Worm (Caenorhabditis elegans) whole organism, mixed stage, embryonic: Measurements from ENCODE around the gene ZC178.2.

Source experiments
- M03D4.4 ChIP-seq: sonication (generic microtip); optimal IDR thresholded peaks from 2 replicates; lab custom pipeline; 2017; ENCODE audit warnings: mild to moderate bottlenecking, missing genetic modification characterization, missing compliant biosample characterization
- bed-3 ChIP-seq: fragments of 200-800 bp; sonication (Bioruptor generic); optimal IDR thresholded peaks from 3 replicates; lab custom pipeline; 2018; ENCODE audit warnings: mild to moderate bottlenecking, missing genetic modification characterization, moderate library complexity, missing compliant biosample characterization
- blmp-1 ChIP-seq: fragments of 150-350 bp; optimal IDR thresholded peaks from 2 replicates; lab custom pipeline; 2014; ENCODE audit warnings: missing biosample characterization, missing genetic modification characterization
- ceh-39 ChIP-seq: fragments of 150-350 bp; optimal IDR thresholded peaks from 2 replicates; lab custom pipeline; 2014; ENCODE audit warnings: missing biosample characterization, missing genetic modification characterization
- ceh-43 ChIP-seq: fragments of 200-800 bp; sonication (Bioruptor generic); optimal IDR thresholded peaks from 2 replicates; lab custom pipeline; 2018; ENCODE audit warnings: mild to moderate bottlenecking, missing genetic modification characterization, moderate library complexity, missing compliant biosample characterization
- ceh-83 ChIP-seq: fragments of 200-800 bp; sonication (Bioruptor generic); optimal IDR thresholded peaks from 2 replicates; lab custom pipeline; 2018; ENCODE audit warnings: mild to moderate bottlenecking, missing genetic modification characterization, missing compliant biosample characterization
- ces-1 ChIP-seq: fragments of 150-350 bp; optimal IDR thresholded peaks from 2 replicates; lab custom pipeline; 2014; ENCODE audit warnings: missing biosample characterization, missing genetic modification reagents, missing genetic modification characterization
- cnd-1 ChIP-seq: fragments of 200-800 bp; sonication (Bioruptor generic); optimal IDR thresholded peaks from 2 replicates; lab custom pipeline; 2018; ENCODE audit warnings: mild to moderate bottlenecking, missing genetic modification characterization, missing compliant biosample characterization
- drap-1 ChIP-seq: fragments of 200-800 bp; sonication (Bioruptor generic); optimal IDR thresholded peaks from 3 replicates; lab custom pipeline; 2018; ENCODE audit warnings: mild to moderate bottlenecking, missing genetic modification characterization, missing compliant biosample characterization
- elt-1 ChIP-seq: sonication (generic microtip); optimal IDR thresholded peaks from 2 replicates; lab custom pipeline; 2017; ENCODE audit warnings: missing genetic modification characterization, mild to moderate bottlenecking, missing compliant biosample characterization, antibody characterized with exemption, moderate library complexity, borderline replicate concordance; ENCODE audit not compliant: insufficient read depth
- elt-3 ChIP-seq: fragments of 150-350 bp; optimal IDR thresholded peaks from 2 replicates; lab custom pipeline; 2014; ENCODE audit warnings: missing biosample characterization, missing genetic modification characterization
- flh-1 ChIP-seq: fragments of 200-800 bp; sonication (Bioruptor generic); optimal IDR thresholded peaks from 2 replicates; lab custom pipeline; 2018; ENCODE audit warnings: mild to moderate bottlenecking, missing genetic modification characterization, moderate library complexity, missing compliant biosample characterization
- hlh-1 ChIP-seq: fragments of 150-350 bp; optimal IDR thresholded peaks from 2 replicates; lab custom pipeline; 2014; ENCODE audit warnings: missing biosample characterization, missing genetic modification reagents, missing genetic modification characterization
- lin-13 ChIP-seq: fragments of 150-350 bp; optimal IDR thresholded peaks from 2 replicates; lab custom pipeline; 2014; ENCODE audit warnings: missing biosample characterization, missing genetic modification characterization
- lin-32 ChIP-seq: fragments of 200-800 bp; sonication (Bioruptor generic); optimal IDR thresholded peaks from 2 replicates; lab custom pipeline; 2018; ENCODE audit warnings: mild to moderate bottlenecking, missing genetic modification characterization, missing compliant biosample characterization
- lsy-2 ChIP-seq: fragments of 150-350 bp; optimal IDR thresholded peaks from 2 replicates; lab custom pipeline; 2014; ENCODE audit warnings: missing biosample characterization, missing genetic modification characterization
- mab-5 ChIP-seq: fragments of 150-350 bp; optimal IDR thresholded peaks from 2 replicates; lab custom pipeline; 2014; ENCODE audit warnings: missing biosample characterization, missing genetic modification characterization
- mep-1 ChIP-seq: fragments of 150-350 bp; optimal IDR thresholded peaks from 2 replicates; lab custom pipeline; 2017; ENCODE audit warnings: missing biosample characterization, missing genetic modification reagents, missing genetic modification characterization, inconsistent platforms
- mls-2 ChIP-seq: sonication (generic microtip); optimal IDR thresholded peaks from 2 replicates; lab custom pipeline; 2016; ENCODE audit warnings: mild to moderate bottlenecking, missing genetic modification characterization, moderate library complexity, missing compliant biosample characterization
- nhr-12 ChIP-seq: fragments of 150-350 bp; optimal IDR thresholded peaks from 2 replicates; lab custom pipeline; 2014; ENCODE audit warnings: missing biosample characterization, missing genetic modification characterization
- nhr-2 ChIP-seq: fragments of 150-350 bp; optimal IDR thresholded peaks from 2 replicates; lab custom pipeline; 2014; ENCODE audit warnings: missing biosample characterization, missing genetic modification characterization
- nhr-237 ChIP-seq: fragments of 150-350 bp; optimal IDR thresholded peaks from 2 replicates; lab custom pipeline; 2014; ENCODE audit warnings: missing biosample characterization, missing genetic modification characterization
- nhr-28 ChIP-seq: fragments of 150-350 bp; optimal IDR thresholded peaks from 2 replicates; lab custom pipeline; 2014; ENCODE audit warnings: missing biosample characterization, missing genetic modification characterization
- nhr-76 ChIP-seq: sonication (generic microtip); optimal IDR thresholded peaks from 2 replicates; lab custom pipeline; 2017; ENCODE audit warnings: missing biosample characterization, missing genetic modification characterization
- pha-4 ChIP-seq: fragments of 150-350 bp; optimal IDR thresholded peaks from 2 replicates; lab custom pipeline; 2018; ENCODE audit warnings: missing biosample characterization, missing genetic modification reagents, missing genetic modification characterization
- sem-2 ChIP-seq: fragments of 200-800 bp; sonication (Bioruptor generic); optimal IDR thresholded peaks from 2 replicates; lab custom pipeline; 2018; ENCODE audit warnings: mild to moderate bottlenecking, missing genetic modification characterization, missing compliant biosample characterization
- sptf-1 ChIP-seq: sonication (generic microtip); optimal IDR thresholded peaks from 2 replicates; lab custom pipeline; 2017; ENCODE audit warnings: mild to moderate bottlenecking, missing genetic modification characterization, moderate library complexity, missing compliant biosample characterization
- tbx-8 ChIP-seq: fragments of 200-800 bp; sonication (Bioruptor generic); optimal IDR thresholded peaks from 2 replicates; lab custom pipeline; 2018; ENCODE audit warnings: mild to moderate bottlenecking, missing genetic modification characterization, moderate library complexity, missing compliant biosample characterization
- unc-120 ChIP-seq: sonication (generic microtip); optimal IDR thresholded peaks from 2 replicates; lab custom pipeline; 2017; ENCODE audit warnings: missing genetic modification characterization, missing compliant biosample characterization; ENCODE audit not compliant: poor library complexity, severe bottlenecking
- zip-8 ChIP-seq: fragments of 150-350 bp; optimal IDR thresholded peaks from 2 replicates; lab custom pipeline; 2014; ENCODE audit warnings: missing biosample characterization, missing genetic modification characterization
- ztf-11 ChIP-seq: fragments of 150-350 bp; optimal IDR thresholded peaks from 2 replicates; lab custom pipeline; 2014; ENCODE audit warnings: missing biosample characterization, missing genetic modification characterization

The ZC178.2 gene

DNA sequence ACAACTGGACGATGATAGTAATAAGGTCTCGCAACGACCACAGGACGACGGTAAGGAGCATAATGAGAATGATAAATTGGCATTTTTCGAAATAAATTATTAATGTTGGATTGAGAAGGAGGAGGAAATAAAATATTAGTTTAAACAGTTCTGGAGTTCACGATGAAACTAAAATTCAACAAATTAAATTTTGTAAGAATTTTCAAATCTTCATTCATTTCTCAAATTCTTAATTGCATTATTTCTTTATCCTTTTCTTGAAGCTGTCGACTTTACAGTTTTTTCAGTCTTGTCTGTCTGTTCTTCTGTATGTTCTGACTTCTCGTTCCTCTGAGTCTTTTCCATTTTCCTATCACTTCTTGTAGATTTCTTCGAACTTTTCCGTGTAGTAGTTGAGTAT lies 25.0 kb downstream of the ZC178.2 start, which contains the start of gene ZC190.7:
ZC190.7 (minus strand) TSS at position 101 of the 400 bp plus-strand sequence.
- TF ChIP-seq ceh-43 (GFP tag; lab: Kevin White, UChicago): no peak
- TF ChIP-seq drap-1: no peak

DNA sequence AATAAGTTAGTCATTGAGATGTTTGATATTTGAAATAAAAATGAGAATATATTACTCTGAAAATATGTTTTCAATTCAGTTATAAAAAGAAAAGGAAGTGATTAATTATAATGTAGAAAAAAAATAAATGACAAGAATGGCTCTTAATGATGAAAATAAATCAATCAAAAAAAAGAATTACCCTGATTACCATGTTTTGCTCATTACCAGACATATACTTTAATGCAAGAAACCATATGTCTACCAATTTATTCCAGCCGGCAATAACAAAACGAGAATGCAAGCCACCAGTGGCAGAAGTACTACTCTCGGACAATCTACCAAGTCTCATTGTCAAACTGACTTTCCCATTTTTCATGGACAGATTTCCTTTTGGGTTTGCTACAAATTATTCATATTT lies 28.0 kb downstream of the ZC178.2 start:
- TF ChIP-seq ztf-11 (tag; lab: Kevin White, UChicago): no peak
- TF ChIP-seq cnd-1 (tag; lab: Kevin White, UChicago): no peak
- TF ChIP-seq nhr-2 (tag; lab: Kevin White, UChicago): no peak
- no peak for TF ChIP-seq lsy-2 (tag; lab: Kevin White, UChicago)
- TF ChIP-seq hlh-1: no peak
- TF ChIP-seq ceh-83 (GFP tag; lab: Kevin White, UChicago): no peak
- TF ChIP-seq nhr-76 (tag; lab: Kevin White, UChicago): no peak
- no peak for TF ChIP-seq nhr-12 (tag; lab: Kevin White, UChicago)
- TF ChIP-seq pha-4 (tag; lab: Kevin White, UChicago): no peak
- TF ChIP-seq bed-3 (GFP tag; lab: Kevin White, UChicago): no peak
- no peak for TF ChIP-seq mep-1 (tag; lab: Kevin White, UChicago)
- no peak for TF ChIP-seq mab-5 (tag; lab: Kevin White, UChicago)
- TF ChIP-seq sptf-1 (tag; lab: Kevin White, UChicago): no peak

DNA sequence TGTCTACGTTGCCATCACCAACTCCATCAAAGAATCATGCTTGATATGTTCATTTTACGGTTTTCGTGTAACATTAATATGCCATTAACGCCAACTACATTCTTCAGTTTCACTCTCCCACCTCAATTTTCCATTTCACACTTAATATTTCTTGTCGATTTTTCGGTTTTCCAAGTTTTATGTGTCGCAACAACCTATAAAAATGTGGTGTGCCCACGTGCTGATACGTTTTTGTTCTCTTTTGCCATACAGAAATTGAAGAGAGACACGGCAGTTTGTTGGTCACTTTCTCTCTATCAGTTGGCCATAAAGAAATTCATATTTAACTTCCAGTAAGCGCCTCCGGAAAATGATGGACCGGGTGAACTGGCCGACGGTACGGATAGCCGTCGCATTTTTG lies 29.1 kb downstream of the ZC178.2 start, which contains the start of gene cln-3.3:
cln-3.3 (plus strand) TSS at position 334 of the 400 bp plus-strand sequence.
- TF ChIP-seq ces-1 (GFP tag; lab: Kevin White, UChicago): no peak
- no peak for TF ChIP-seq lsy-2 (tag; lab: Kevin White, UChicago)
- no peak for TF ChIP-seq mep-1 (tag; lab: Kevin White, UChicago)
- no peak for TF ChIP-seq tbx-8 (GFP tag; lab: Kevin White, UChicago)
- no peak for TF ChIP-seq mls-2 (tag; lab: Kevin White, UChicago)
- no peak for TF ChIP-seq elt-1 (tag; lab: Kevin White, UChicago)

DNA sequence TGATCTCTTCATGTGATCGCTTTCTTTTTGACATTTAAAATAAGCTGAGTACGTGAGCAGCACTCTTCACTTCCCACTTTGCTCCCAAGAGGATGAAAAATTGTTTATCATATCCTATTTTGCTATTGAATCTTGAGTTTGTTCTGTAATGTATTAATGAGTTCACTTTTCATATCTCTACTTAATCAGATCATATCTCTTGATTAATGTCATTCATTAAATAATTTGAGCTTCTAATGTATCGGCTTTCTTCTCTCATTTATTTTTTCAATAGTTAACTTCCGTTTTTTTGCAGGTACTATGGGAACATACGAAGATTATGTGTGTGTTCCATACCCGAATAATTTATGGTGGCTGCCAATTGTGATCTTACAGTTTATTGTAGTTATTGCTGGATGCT lies 30.8 kb downstream of the ZC178.2 start, which contains the start of gene ZC190.2:
ZC190.2 (plus strand) TSS at position 301 of the 400 bp plus-strand sequence.
- no peak for TF ChIP-seq nhr-237
- no peak for TF ChIP-seq flh-1 (GFP tag; lab: Kevin White, UChicago)
- no peak for TF ChIP-seq mls-2 (tag; lab: Kevin White, UChicago)
- TF ChIP-seq zip-8 (tag; lab: Kevin White, UChicago): no peak
- no peak for TF ChIP-seq lin-13 (tag; lab: Kevin White, UChicago)
- no peak for TF ChIP-seq nhr-76 (tag; lab: Kevin White, UChicago)
- no peak for TF ChIP-seq mep-1 (tag; lab: Kevin White, UChicago)

DNA sequence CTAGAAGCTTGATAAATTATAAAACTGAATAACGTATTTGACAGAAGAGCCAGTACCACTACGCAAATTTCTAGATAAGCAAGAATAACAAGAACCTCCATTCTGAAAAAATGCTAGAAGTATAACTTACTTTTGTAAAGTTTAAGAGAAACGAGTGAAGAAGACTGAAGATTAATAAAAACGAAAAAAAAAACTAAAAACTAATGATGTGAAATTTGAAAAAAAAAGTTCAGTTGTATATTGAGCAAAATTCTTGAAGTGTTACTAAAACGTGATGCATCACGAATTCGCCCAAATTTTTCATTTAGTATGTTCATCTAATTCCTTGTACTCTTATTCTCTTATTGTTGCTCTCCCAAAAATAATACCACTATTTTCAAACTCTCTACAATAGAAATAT lies 34.6 kb downstream of the ZC178.2 start, which contains the start of gene ZC190.6:
ZC190.6 (minus strand) TSS at position 101 of the 400 bp plus-strand sequence.
- TF ChIP-seq nhr-76 (tag; lab: Kevin White, UChicago): no peak
- TF ChIP-seq, all 35 proteins: peak for 0

DNA sequence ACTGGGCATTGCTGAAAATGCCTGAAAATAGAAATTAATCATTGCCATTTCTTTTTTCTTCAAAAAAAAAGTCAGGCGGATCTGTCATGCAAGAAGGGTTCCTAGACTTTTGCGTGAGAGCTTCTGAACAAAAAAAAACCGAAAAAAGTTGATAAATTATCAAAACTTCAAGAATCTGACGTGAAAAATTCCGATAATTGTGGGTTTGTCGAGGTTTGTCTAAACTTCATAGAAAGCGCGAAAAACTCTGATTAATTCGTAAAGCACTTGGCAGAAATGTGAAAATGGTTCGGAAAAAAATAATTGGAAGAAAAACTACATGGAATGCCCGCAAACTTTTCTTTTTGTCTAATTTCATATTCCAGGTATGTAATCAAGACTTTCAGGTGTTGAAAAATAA lies 38.3 kb downstream of the ZC178.2 start, which contains the start of gene ZC190.5:
ZC190.5 (minus strand) TSS at position 101 of the 400 bp plus-strand sequence.
- TF ChIP-seq elt-3 (no peak), tbx-8 (GFP tag; lab: Kevin White, UChicago) (no peak), ztf-11 (tag; lab: Kevin White, UChicago) (no peak), ceh-83 (GFP tag; lab: Kevin White, UChicago) (no peak), lsy-2 (tag; lab: Kevin White, UChicago) (no peak), blmp-1 (tag; lab: Kevin White, UChicago) (no peak), pha-4 (tag; lab: Kevin White, UChicago) (no peak), nhr-12 (tag; lab: Kevin White, UChicago) (no peak), zip-8 (tag; lab: Kevin White, UChicago) (no peak), nhr-237 (no peak), nhr-28 (no peak), unc-120 (tag; lab: Kevin White, UChicago) (no peak), lin-32 (no peak), ceh-39 (no peak), cnd-1 (tag; lab: Kevin White, UChicago) (no peak), sem-2 (no peak), M03D4.4 (no peak), elt-1 (tag; lab: Kevin White, UChicago) (no peak)
